Fruit fly (Drosophila melanogaster): ENCODE results near the gene CG43844.
A peak's percentile ranks its signal among the peaks of the same experiment; 100 is the strongest.

The CG43844 gene

dm6 chr3R:21864992-21865391, 24.3 kb upstream of the CG43844 start, which contains the start of gene lsn (continued):
- no peak for TF ChIP-seq Elba2 (GFP tag; optimal IDR thresholded peaks at IDR 0.05)
- no peak for TF ChIP-seq CG10267 (tag; optimal IDR thresholded peaks at IDR 0.05)
- no peak for TF ChIP-seq CG7786 (GFP tag; optimal IDR thresholded peaks at IDR 0.05)
- no peak for TF ChIP-seq CG14667 (GFP tag; IDR thresholded peaks at IDR 0.05)
- no peak for TF ChIP-seq CG18764 (GFP tag; optimal IDR thresholded peaks at IDR 0.05)
- TF ChIP-seq CG2712 (tag; optimal IDR thresholded peaks at IDR 0.05) = peak; percentile 2
- no peak for TF ChIP-seq Sin3A (optimal IDR thresholded peaks at IDR 0.05)
- TF ChIP-seq pfk (GFP tag; optimal IDR thresholded peaks at IDR 0.05) = no peak
- no peak for TF ChIP-seq tio (GFP tag; optimal IDR thresholded peaks at IDR 0.05)
- no peak for TF ChIP-seq ash1 (GFP tag; optimal IDR thresholded peaks at IDR 0.05)
- no peak for TF ChIP-seq CG7271 (tag; optimal IDR thresholded peaks at IDR 0.05)
- TF ChIP-seq Nf-YA (GFP tag; IDR thresholded peaks at IDR 0.05) = no peak
- no peak for TF ChIP-seq Myb (GFP tag; optimal IDR thresholded peaks at IDR 0.05)
- TF ChIP-seq CG7372 (GFP tag; IDR thresholded peaks at IDR 0.05) = no peak
- TF ChIP-seq CG16815 (GFP tag; optimal IDR thresholded peaks at IDR 0.05) = no peak
- TF ChIP-seq CG5180 (GFP tag; optimal IDR thresholded peaks at IDR 0.05) = no peak
- no peak for TF ChIP-seq Stat92E (GFP tag; optimal IDR thresholded peaks at IDR 0.05)
- no peak for TF ChIP-seq ro (GFP tag; IDR thresholded peaks at IDR 0.05)
- TF ChIP-seq CG11247 (GFP tag; IDR thresholded peaks at IDR 0.05) = no peak
- TF ChIP-seq otp (GFP tag; IDR thresholded peaks at IDR 0.05) = no peak
- peak; percentile 57 for TF ChIP-seq Fer1 (GFP tag; optimal IDR thresholded peaks at IDR 0.05)
- no peak for TF ChIP-seq dm (GFP tag; optimal IDR thresholded peaks at IDR 0.05)
- no peak for TF ChIP-seq CG6791 (GFP tag; IDR thresholded peaks at IDR 0.05; ENCODE audit: partially characterized antibody)
- TF ChIP-seq danr (GFP tag; IDR thresholded peaks at IDR 0.05) = no peak
- TF ChIP-seq CG2199 (GFP tag; IDR thresholded peaks at IDR 0.05) = no peak
- TF ChIP-seq CG2120 (GFP tag; optimal IDR thresholded peaks at IDR 0.05) = no peak
- TF ChIP-seq crp (GFP tag; optimal IDR thresholded peaks at IDR 0.05) = peak; percentile 37 to 90
- TF ChIP-seq trh (GFP tag; optimal IDR thresholded peaks at IDR 0.05) = no peak
- TF ChIP-seq bigmax (GFP tag; optimal IDR thresholded peaks at IDR 0.05) = no peak
- no peak for TF ChIP-seq gsb (GFP tag; IDR thresholded peaks at IDR 0.05)
- TF ChIP-seq sens (GFP tag) = peak; percentile 49
- TF ChIP-seq vfl (GFP tag; optimal IDR thresholded peaks at IDR 0.05) = no peak
- TF ChIP-seq da (GFP tag; optimal IDR thresholded peaks at IDR 0.05) = no peak
- TF ChIP-seq CG42726 (GFP tag; IDR thresholded peaks at IDR 0.05; ENCODE audit: partially characterized antibody) = no peak
- no peak for TF ChIP-seq amos (GFP tag; IDR thresholded peaks at IDR 0.05; ENCODE audit: partially characterized antibody)
- no peak for TF ChIP-seq NC2β (GFP tag; optimal IDR thresholded peaks at IDR 0.05)
- no peak for TF ChIP-seq CG17612 (GFP tag; IDR thresholded peaks at IDR 0.05)
- TF ChIP-seq Jarid2 (GFP tag; optimal IDR thresholded peaks at IDR 0.05) = no peak
- TF ChIP-seq chif (GFP tag; optimal IDR thresholded peaks at IDR 0.05) = peak in 1 of 2 experiments; percentile 1
- peak; percentile 31 for TF ChIP-seq grau (tag; optimal IDR thresholded peaks at IDR 0.05)
- TF ChIP-seq CG10274 (GFP tag; optimal IDR thresholded peaks at IDR 0.05) = no peak
- no peak for TF ChIP-seq kni (GFP tag; optimal IDR thresholded peaks at IDR 0.05)
- TF ChIP-seq Aef1 (GFP tag; IDR thresholded peaks at IDR 0.05) = no peak
- no peak for TF ChIP-seq Drgx (GFP tag; IDR thresholded peaks at IDR 0.05)
- TF ChIP-seq CG8944 (GFP tag; optimal IDR thresholded peaks at IDR 0.05) = no peak
- no peak; the same call in 1 of the 2 replicates for TF ChIP-seq Rfx (GFP tag; IDR thresholded peaks at IDR 0.05)
- no peak for TF ChIP-seq B-H1 (GFP tag; IDR thresholded peaks at IDR 0.05)
- TF ChIP-seq eve (GFP tag; optimal IDR thresholded peaks at IDR 0.05) = no peak
- TF ChIP-seq seq (GFP tag; IDR thresholded peaks at IDR 0.05) = no peak
- no peak for TF ChIP-seq esg (GFP tag; conservative IDR thresholded peaks at IDR 0.05)
- no peak for TF ChIP-seq H2.0 (GFP tag; IDR thresholded peaks at IDR 0.05)
- no peak for TF ChIP-seq CG6175 (GFP tag; IDR thresholded peaks at IDR 0.05)
- no peak for TF ChIP-seq sima (GFP tag; optimal IDR thresholded peaks at IDR 0.05)

Data from whole organism, embryonic.